Fruit fly (Drosophila melanogaster): ENCODE data around the gene RpL34a.

DNA sequence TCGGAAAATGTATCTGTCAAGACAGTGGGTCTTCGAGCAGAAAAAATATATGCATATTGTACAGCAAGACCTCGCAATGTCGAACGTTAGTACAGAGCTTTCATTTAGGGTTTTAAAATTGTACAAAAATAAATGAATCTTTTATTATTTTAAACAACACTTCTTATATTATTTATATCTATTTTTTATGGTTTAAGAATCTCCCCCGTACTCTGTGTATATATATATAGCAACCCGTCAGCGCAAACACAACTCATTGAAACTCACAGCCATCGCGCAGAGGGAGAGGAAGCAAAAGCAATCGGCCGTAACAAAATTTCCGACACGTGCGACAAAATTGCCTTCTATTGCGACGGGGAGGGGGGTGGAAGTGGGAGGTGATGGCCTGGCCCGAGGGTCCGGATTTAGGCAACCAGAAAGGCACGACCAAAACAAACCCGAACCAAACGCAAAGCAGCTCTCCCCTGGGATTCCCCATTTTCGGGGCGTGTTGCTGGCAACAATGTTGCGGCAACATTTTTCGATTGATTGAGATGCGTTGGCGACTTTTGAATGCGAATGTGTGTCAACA, 46.9 kb upstream of the RpL34a start:
- no peak for TF ChIP-seq repo (GFP tag; optimal IDR thresholded peaks at IDR 0.05)
- TF ChIP-seq CG10147 (GFP tag; optimal IDR thresholded peaks at IDR 0.05): peak; percentile 69
- peak; percentile 67 for TF ChIP-seq CG7839 (tag; optimal IDR thresholded peaks at IDR 0.05)
- no peak for TF ChIP-seq CG10462 (GFP tag; optimal IDR thresholded peaks at IDR 0.05)
- TF ChIP-seq her (GFP tag; optimal IDR thresholded peaks at IDR 0.05): no peak
- no peak for TF ChIP-seq wek (GFP tag; optimal IDR thresholded peaks at IDR 0.05)
- TF ChIP-seq pum (GFP tag; optimal IDR thresholded peaks at IDR 0.05): no peak
- peak; percentile 65 for TF ChIP-seq CG6854 (GFP tag; optimal IDR thresholded peaks at IDR 0.05)
- peak; percentile 77 for TF ChIP-seq MBD-R2 (GFP tag; IDR thresholded peaks at IDR 0.05)
